Fruit fly (Drosophila melanogaster) whole organism, pupa: ENCODE data around the gene mAChR-C.

ENCODE experiments used
- CG10348 ChIP-seq: fragments of 200-800 bp; sonication (Bioruptor generic); IDR thresholded peaks from 2 replicates; pipeline ENCODE4 v1.3.6; 2022; ENCODE audit warnings: missing biosample characterization, missing genetic modification characterization
- CG12605 ChIP-seq: fragments of 200-800 bp; sonication (Bioruptor generic); IDR thresholded peaks from 2 replicates; pipeline ENCODE4 v1.3.6; 2022; ENCODE audit warnings: missing biosample characterization, missing genetic modification characterization
- CG13204 ChIP-seq: fragments of 200-800 bp; sonication (Bioruptor generic); optimal IDR thresholded peaks from 2 replicates; lab custom pipeline; 2018; ENCODE audit warnings: missing biosample characterization, mild to moderate bottlenecking, missing genetic modification characterization, moderate library complexity
- CG14655 ChIP-seq: fragments of 200-800 bp; sonication (Bioruptor generic); optimal IDR thresholded peaks from 3 replicates; lab custom pipeline; 2017; ENCODE audit warnings: mild to moderate bottlenecking, missing biosample characterization, missing genetic modification reagents, missing genetic modification characterization
- CG15710 ChIP-seq: fragments of 200-800 bp; sonication (Bioruptor generic); optimal IDR thresholded peaks from 2 replicates; lab custom pipeline; 2018; ENCODE audit warnings: missing biosample characterization, mild to moderate bottlenecking, missing genetic modification characterization, moderate library complexity
- CG17806 ChIP-seq: fragments of 200-800 bp; sonication (Bioruptor generic); optimal IDR thresholded peaks from 2 replicates; lab custom pipeline; 2018; ENCODE audit warnings: missing biosample characterization, mild to moderate bottlenecking, missing genetic modification characterization, moderate library complexity
- CG32121 ChIP-seq: fragments of 200-800 bp; sonication (Bioruptor generic); IDR thresholded peaks from 2 replicates; pipeline ENCODE4 v1.3.6; 2022; ENCODE audit warnings: missing biosample characterization, missing genetic modification characterization
- CG34367 ChIP-seq: fragments of 200-800 bp; sonication (Bioruptor generic); optimal IDR thresholded peaks from 2 replicates; lab custom pipeline; 2018; ENCODE audit warnings: missing biosample characterization, mild to moderate bottlenecking, missing genetic modification characterization
- CG4496 ChIP-seq: fragments of 200-800 bp; sonication (Bioruptor generic); IDR thresholded peaks from 3 replicates; pipeline ENCODE4 v1.3.6; 2022; ENCODE audit warnings: missing biosample characterization, missing genetic modification characterization
- CG8159 ChIP-seq: fragments of 200-800 bp; sonication (Bioruptor generic); optimal IDR thresholded peaks from 3 replicates; lab custom pipeline; 2018; ENCODE audit warnings: missing biosample characterization, mild to moderate bottlenecking, missing genetic modification characterization, moderate library complexity
- CG8301 ChIP-seq: fragments of 200-800 bp; sonication (Bioruptor generic); optimal IDR thresholded peaks from 2 replicates; lab custom pipeline; 2018; ENCODE audit warnings: missing biosample characterization, mild to moderate bottlenecking, missing genetic modification characterization
- CG9948 ChIP-seq: fragments of 200-800 bp; sonication (Bioruptor generic); optimal IDR thresholded peaks from 2 replicates; lab custom pipeline; 2018; ENCODE audit warnings: missing biosample characterization, mild to moderate bottlenecking, missing genetic modification characterization, moderate library complexity
- D1 ChIP-seq: fragments of 200-800 bp; sonication (Bioruptor generic); optimal IDR thresholded peaks from 2 replicates; lab custom pipeline; 2018; ENCODE audit warnings: missing biosample characterization, mild to moderate bottlenecking, missing genetic modification characterization, moderate library complexity
- EcR ChIP-seq: fragments of 200-800 bp; sonication (Bioruptor generic); optimal IDR thresholded peaks from 3 replicates; lab custom pipeline; 2019; ENCODE audit warnings: missing biosample characterization, missing genetic modification characterization, mild to moderate bottlenecking, moderate library complexity, missing genetic modification reagents
- Ets98B ChIP-seq: fragments of 200-800 bp; sonication (Bioruptor generic); IDR thresholded peaks from 2 replicates; pipeline ENCODE4 v1.3.6; 2022; ENCODE audit warnings: missing biosample characterization, missing genetic modification characterization
- Pif1A ChIP-seq: fragments of 200-800 bp; sonication (Bioruptor generic); optimal IDR thresholded peaks from 3 replicates; lab custom pipeline; 2016; ENCODE audit warnings: missing biosample characterization, missing genetic modification characterization
- Pif1B ChIP-seq: fragments of 200-800 bp; sonication (Bioruptor generic); optimal IDR thresholded peaks from 3 replicates; lab custom pipeline; 2016; ENCODE audit warnings: missing biosample characterization, missing genetic modification characterization
- Snoo ChIP-seq: fragments of 200-800 bp; sonication (Bioruptor generic); optimal IDR thresholded peaks from 3 replicates; lab custom pipeline; 2017; ENCODE audit warnings: missing biosample characterization, mild to moderate bottlenecking, missing genetic modification characterization, inconsistent platforms
- fd96Ca ChIP-seq: fragments of 200-800 bp; sonication (Bioruptor generic); IDR thresholded peaks from 3 replicates; pipeline ENCODE4 v1.3.6; 2022; ENCODE audit warnings: missing biosample characterization, missing genetic modification characterization
- gl ChIP-seq: fragments of 200-800 bp; sonication (Bioruptor generic); optimal IDR thresholded peaks from 2 replicates; lab custom pipeline; 2018; ENCODE audit warnings: missing biosample characterization, mild to moderate bottlenecking, missing genetic modification characterization

mAChR-C gene

dm6 chrX:6824203-6824602, 8.3 kb downstream of the mAChR-C start, which contains the start of gene nonC:
TSS of gene nonC (plus strand) at chrX:6824496.
- TF ChIP-seq Pif1B (GFP tag; lab: Kevin White, UChicago) (no peak), D1 (tag; lab: Kevin White, UChicago) (no peak), gl (tag; lab: Kevin White, UChicago) (no peak), CG34367 (tag; lab: Kevin White, UChicago) (no peak), CG13204 (GFP tag; lab: Kevin White, UChicago) (no peak), EcR (GFP tag; lab: Kevin White, UChicago) (no peak), CG32121 (GFP tag; lab: Robert Waterston, UW) (no peak), CG4496 (GFP tag; lab: Robert Waterston, UW) (no peak), Ets98B (no peak), Snoo (tag; lab: Kevin White, UChicago) (no peak), CG14655 (GFP tag; lab: Kevin White, UChicago) (no peak), CG12605 (GFP tag; lab: Robert Waterston, UW) (no peak), CG15710 (tag; lab: Kevin White, UChicago) (no peak), CG10348 (GFP tag; lab: Robert Waterston, UW) (no peak), CG9948 (tag; lab: Kevin White, UChicago) (no peak), CG17806 (tag; lab: Kevin White, UChicago) (no peak)
- TF ChIP-seq, all 21 proteins: peak for 0

dm6 chrX:6822904-6823303, 9.6 kb downstream of the mAChR-C start, which contains the start of gene Atx-1:
TSS of gene Atx-1 (plus strand) at chrX:6823204.
- TF ChIP-seq CG8301 (tag; lab: Kevin White, UChicago) (no peak), Snoo (tag; lab: Kevin White, UChicago) (no peak), CG32121 (GFP tag; lab: Robert Waterston, UW) (no peak), CG10348 (GFP tag; lab: Robert Waterston, UW) (no peak), CG12605 (GFP tag; lab: Robert Waterston, UW) (no peak), CG13204 (GFP tag; lab: Kevin White, UChicago) (no peak), fd96Ca (GFP tag; lab: Robert Waterston, UW) (no peak), Ets98B (no peak), gl (tag; lab: Kevin White, UChicago) (no peak), D1 (tag; lab: Kevin White, UChicago) (no peak), Pif1A (GFP tag; lab: Kevin White, UChicago) (no peak), EcR (GFP tag; lab: Kevin White, UChicago) (no peak), CG15710 (tag; lab: Kevin White, UChicago) (no peak), CG14655 (GFP tag; lab: Kevin White, UChicago) (no peak), CG34367 (tag; lab: Kevin White, UChicago) (no peak), CG17806 (tag; lab: Kevin White, UChicago) (no peak), CG9948 (tag; lab: Kevin White, UChicago) (no peak), Pif1B (GFP tag; lab: Kevin White, UChicago) (no peak), CG8159 (tag; lab: Kevin White, UChicago) (no peak)
- TF ChIP-seq, all 21 proteins: peak for 0

dm6 chrX:6820703-6821102, 11.8 kb downstream of the mAChR-C start, which contains the start of the genes Nf-YC and xit:
TSS of gene Nf-YC (minus strand) at chrX:6820919.
TSS of gene xit (plus strand) at chrX:6821016.
- TF ChIP-seq Ets98B (0 out of 2 replicates have a peak, but pooled peaks have one; percentile 7), fd96Ca (GFP tag; lab: Robert Waterston, UW) (peak; percentile 38; the same call in 1 of the 3 replicates), CG4496 (GFP tag; lab: Robert Waterston, UW) (no peak), CG14655 (GFP tag; lab: Kevin White, UChicago) (no peak), CG32121 (GFP tag; lab: Robert Waterston, UW) (peak; percentile 16; the same call in 1 of the 2 replicates), CG17806 (tag; lab: Kevin White, UChicago) (no peak), CG34367 (tag; lab: Kevin White, UChicago) (no peak), CG8159 (tag; lab: Kevin White, UChicago) (no peak)

dm6 chrX:6813678-6814077, 18.8 kb downstream of the mAChR-C start, which contains the start of gene iav:
TSS of gene iav (plus strand) at chrX:6813978.
- TF ChIP-seq CG8159 (tag; lab: Kevin White, UChicago): no peak
- no peak for TF ChIP-seq Ets98B
- TF ChIP-seq fd96Ca (GFP tag; lab: Robert Waterston, UW): no peak
- TF ChIP-seq CG4496 (GFP tag; lab: Robert Waterston, UW): no peak
- TF ChIP-seq CG32121 (GFP tag; lab: Robert Waterston, UW): no peak
- no peak for TF ChIP-seq D1 (tag; lab: Kevin White, UChicago)
- TF ChIP-seq CG9948 (tag; lab: Kevin White, UChicago): no peak
- no peak for TF ChIP-seq CG17806 (tag; lab: Kevin White, UChicago)
- no peak for TF ChIP-seq CG12605 (GFP tag; lab: Robert Waterston, UW)
- TF ChIP-seq EcR (GFP tag; lab: Kevin White, UChicago): no peak
- no peak for TF ChIP-seq CG14655 (GFP tag; lab: Kevin White, UChicago)
- no peak for TF ChIP-seq Snoo (tag; lab: Kevin White, UChicago)
- TF ChIP-seq CG10348 (GFP tag; lab: Robert Waterston, UW): no peak
- no peak for TF ChIP-seq CG13204 (GFP tag; lab: Kevin White, UChicago)
- TF ChIP-seq, all 21 proteins: peak for 0

dm6 chrX:6805404-6805803, 27.1 kb downstream of the mAChR-C start:
- TF ChIP-seq EcR (GFP tag; lab: Kevin White, UChicago) (no peak), CG4496 (GFP tag; lab: Robert Waterston, UW) (no peak), CG34367 (tag; lab: Kevin White, UChicago) (no peak), Pif1A (GFP tag; lab: Kevin White, UChicago) (no peak)
- TF ChIP-seq, all 21 proteins: peak for 0
